Fruit fly (Drosophila melanogaster) whole organism, embryonic: ENCODE measurements around the gene dj-1beta.

Experiments
- Adf1 ChIP-seq: fragments of 200-800 bp; sonication (Bioruptor generic); IDR thresholded peaks from 2 replicates; pipeline ENCODE4 v1.3.6; 2022; ENCODE audit warnings: missing biosample characterization, missing genetic modification characterization
- CG10209 ChIP-seq: fragments of 200-800 bp; sonication (Bioruptor generic); optimal IDR thresholded peaks from 3 replicates; lab custom pipeline; 2017; ENCODE audit warnings: missing biosample characterization, mild to moderate bottlenecking, missing genetic modification characterization, missing genetic modification reagents
- CG11085 ChIP-seq: fragments of 200-800 bp; sonication (Bioruptor generic); IDR thresholded peaks from 2 replicates; pipeline ENCODE4 v1.3.6; 2022; ENCODE audit warnings: missing biosample characterization, missing genetic modification characterization
- CG11696 ChIP-seq: fragments of 200-800 bp; sonication (Bioruptor generic); IDR thresholded peaks from 2 replicates; pipeline ENCODE4 v1.3.6; 2022; ENCODE audit warnings: missing biosample characterization, missing genetic modification characterization
- CG12219 ChIP-seq: fragments of 200-800 bp; sonication (Bioruptor generic); optimal IDR thresholded peaks from 3 replicates; lab custom pipeline; 2018; ENCODE audit warnings: missing biosample characterization, mild to moderate bottlenecking, missing genetic modification characterization
- CG31365 ChIP-seq: fragments of 200-800 bp; sonication (Bioruptor generic); optimal IDR thresholded peaks from 2 replicates; lab custom pipeline; 2018; ENCODE audit warnings: missing biosample characterization, mild to moderate bottlenecking, missing genetic modification characterization
- CG32532 ChIP-seq: fragments of 200-800 bp; sonication (Bioruptor generic); IDR thresholded peaks from 2 replicates; pipeline ENCODE4 v1.3.6; 2022; ENCODE audit warnings: missing biosample characterization, missing genetic modification characterization
- CG33557 ChIP-seq: fragments of 200-800 bp; sonication (Bioruptor generic); optimal IDR thresholded peaks from 2 replicates; lab custom pipeline; 2019; ENCODE audit warnings: missing biosample characterization, mild to moderate bottlenecking, missing genetic modification characterization, moderate library complexity
- CG5245 ChIP-seq: fragments of 200-800 bp; sonication (Bioruptor generic); optimal IDR thresholded peaks from 3 replicates; lab custom pipeline; 2016; ENCODE audit warnings: missing biosample characterization, missing genetic modification characterization
- CG7357 ChIP-seq: fragments of 200-800 bp; sonication (Bioruptor generic); IDR thresholded peaks from 3 replicates; pipeline ENCODE4 v1.3.6; 2022; ENCODE audit warnings: missing biosample characterization, missing genetic modification characterization
- CG8281 ChIP-seq: fragments of 200-800 bp; sonication (Bioruptor generic); optimal IDR thresholded peaks from 2 replicates; lab custom pipeline; 2018; ENCODE audit warnings: missing biosample characterization, mild to moderate bottlenecking, missing genetic modification characterization, moderate library complexity
- CG9727 ChIP-seq: fragments of 200-800 bp; sonication (Bioruptor generic); optimal IDR thresholded peaks from 3 replicates; lab custom pipeline; 2017; ENCODE audit warnings: missing biosample characterization, mild to moderate bottlenecking, missing genetic modification characterization
- CG9797 ChIP-seq: fragments of 200-800 bp; sonication (Bioruptor generic); optimal IDR thresholded peaks from 3 replicates; lab custom pipeline; 2018; ENCODE audit warnings: missing biosample characterization, mild to moderate bottlenecking, missing genetic modification characterization
- Doc2 ChIP-seq: fragments of 200-800 bp; sonication (Bioruptor generic); IDR thresholded peaks from 2 replicates; pipeline ENCODE4 v1.3.6; 2022; ENCODE audit warnings: missing biosample characterization, missing genetic modification characterization
- Fer1 ChIP-seq: fragments of 200-800 bp; sonication (Bioruptor generic); optimal IDR thresholded peaks from 2 replicates; lab custom pipeline; 2017; ENCODE audit warnings: missing biosample characterization, mild to moderate bottlenecking, missing genetic modification characterization
- HHEX ChIP-seq: fragments of 200-800 bp; sonication (Bioruptor generic); optimal IDR thresholded peaks from 3 replicates; lab custom pipeline; 2017; ENCODE audit warnings: missing biosample characterization, mild to moderate bottlenecking, missing genetic modification characterization, missing genetic modification reagents
- Hmr ChIP-seq: fragments of 200-800 bp; sonication (Bioruptor generic); optimal IDR thresholded peaks from 3 replicates; lab custom pipeline; 2017; ENCODE audit warnings: mild to moderate bottlenecking, missing biosample characterization, missing genetic modification reagents, missing genetic modification characterization
- Lhr ChIP-seq: fragments of 200-800 bp; sonication (Bioruptor generic); optimal IDR thresholded peaks from 3 replicates; lab custom pipeline; 2017; ENCODE audit warnings: mild to moderate bottlenecking, missing biosample characterization, missing genetic modification reagents, missing genetic modification characterization
- Lim3 ChIP-seq: fragments of 200-800 bp; sonication (Bioruptor generic); IDR thresholded peaks from 2 replicates; pipeline ENCODE4 v1.3.6; 2022; ENCODE audit warnings: missing biosample characterization, missing genetic modification characterization
- Lpt ChIP-seq: fragments of >200 bp; optimal IDR thresholded peaks from 2 replicates; lab custom pipeline; 2018; ENCODE audit warnings: missing biosample characterization, missing genetic modification characterization
- MESR4 ChIP-seq: fragments of 200-800 bp; sonication (Bioruptor generic); optimal IDR thresholded peaks from 2 replicates; lab custom pipeline; 2018; ENCODE audit warnings: missing biosample characterization, mild to moderate bottlenecking, missing genetic modification characterization, moderate library complexity
- MTF-1 ChIP-seq: fragments of 200-800 bp; sonication (Bioruptor generic); optimal IDR thresholded peaks from 2 replicates; lab custom pipeline; 2018; ENCODE audit warnings: missing biosample characterization, mild to moderate bottlenecking, missing genetic modification characterization, borderline replicate concordance
- Poxn ChIP-seq: fragments of 200-800 bp; sonication (Bioruptor generic); IDR thresholded peaks from 2 replicates; pipeline ENCODE4 v1.3.6; 2022; ENCODE audit warnings: missing biosample characterization, missing genetic modification characterization
- Sin3A ChIP-seq: fragments of >200 bp; optimal IDR thresholded peaks from 2 replicates; lab custom pipeline; 2018
- Sox100B ChIP-seq: fragments of 200-800 bp; sonication (Bioruptor generic); optimal IDR thresholded peaks from 3 replicates; lab custom pipeline; 2018; ENCODE audit warnings: missing biosample characterization, mild to moderate bottlenecking, missing genetic modification characterization
- Trl ChIP-seq, 3 experiments: fragments of >200 bp in 2 of 3; fragments of 200-800 bp in 1 of 3; sonication (Bioruptor generic) in 1 of 3; optimal IDR thresholded peaks; 2 replicates in 1 of 3; 3 replicates in 2 of 3; lab custom pipeline; 2016 to 2017; ENCODE audit warnings: missing biosample characterization in 1 of 3, missing genetic modification characterization in 1 of 3
- Usf ChIP-seq: fragments of 200-800 bp; sonication (Bioruptor generic); optimal IDR thresholded peaks from 2 replicates; lab custom pipeline; 2017; ENCODE audit warnings: missing genotype, missing biosample characterization, missing genetic modification characterization
- ac ChIP-seq: fragments of 200-800 bp; sonication (Bioruptor generic); optimal IDR thresholded peaks from 3 replicates; lab custom pipeline; 2017; ENCODE audit warnings: missing biosample characterization, mild to moderate bottlenecking, missing genetic modification characterization
- aop ChIP-seq: fragments of 200-800 bp; sonication (Bioruptor generic); IDR thresholded peaks from 2 replicates; pipeline ENCODE4 v1.3.6; 2022; ENCODE audit warnings: missing biosample characterization, missing genetic modification characterization
- ase ChIP-seq: fragments of 200-800 bp; sonication (Bioruptor generic); IDR thresholded peaks from 3 replicates; pipeline ENCODE4 v1.3.6; 2022; ENCODE audit warnings: missing biosample characterization, missing genetic modification characterization
- ato ChIP-seq: fragments of 200-800 bp; sonication (Bioruptor generic); IDR thresholded peaks from 2 replicates; pipeline ENCODE4 v1.3.6; 2022; ENCODE audit warnings: missing biosample characterization, missing genetic modification characterization; ENCODE audit not compliant: partially characterized antibody
- crp ChIP-seq, 2 experiments: fragments of 200-800 bp; sonication (Bioruptor generic); optimal IDR thresholded peaks; 2 replicates in 1 of 2; 3 replicates in 1 of 2; lab custom pipeline; 2017; ENCODE audit warnings: missing biosample characterization in 2 of 2, missing genetic modification characterization in 2 of 2, mild to moderate bottlenecking in 1 of 2, moderate library complexity in 1 of 2
- dmrt99B ChIP-seq: fragments of 200-800 bp; sonication (Bioruptor generic); optimal IDR thresholded peaks from 2 replicates; lab custom pipeline; 2018; ENCODE audit warnings: missing biosample characterization, mild to moderate bottlenecking, missing genetic modification characterization, moderate library complexity
- fd102C ChIP-seq: fragments of 200-800 bp; sonication (Bioruptor generic); optimal IDR thresholded peaks from 2 replicates; lab custom pipeline; 2018; ENCODE audit warnings: missing biosample characterization, mild to moderate bottlenecking, missing genetic modification characterization, moderate library complexity
- ham ChIP-seq: fragments of 200-800 bp; sonication (Bioruptor generic); IDR thresholded peaks from 2 replicates; pipeline ENCODE4 v1.3.6; 2022; ENCODE audit warnings: missing biosample characterization, missing genetic modification characterization
- hbn ChIP-seq: fragments of 200-800 bp; sonication (Bioruptor generic); IDR thresholded peaks from 2 replicates; pipeline ENCODE4 v1.3.6; 2022; ENCODE audit warnings: missing biosample characterization, missing genetic modification characterization; ENCODE audit not compliant: partially characterized antibody
- pfk ChIP-seq: fragments of 200-800 bp; sonication (Bioruptor generic); optimal IDR thresholded peaks from 2 replicates; lab custom pipeline; 2018; ENCODE audit warnings: missing biosample characterization, mild to moderate bottlenecking, missing genetic modification characterization, moderate library complexity
- pho ChIP-seq: fragments of 200-800 bp; sonication (Bioruptor generic); optimal IDR thresholded peaks from 2 replicates; lab custom pipeline; 2016; ENCODE audit warnings: missing biosample characterization, missing genetic modification characterization
- repo ChIP-seq: fragments of 200-800 bp; sonication (Bioruptor generic); optimal IDR thresholded peaks from 2 replicates; lab custom pipeline; 2016; ENCODE audit warnings: missing biosample characterization, missing genetic modification characterization
- ro ChIP-seq: fragments of 200-800 bp; sonication (Bioruptor generic); IDR thresholded peaks from 2 replicates; pipeline ENCODE4 v1.3.6; 2022; ENCODE audit warnings: missing biosample characterization, missing genetic modification characterization
- schlank ChIP-seq: fragments of 200-800 bp; sonication (Bioruptor generic); optimal IDR thresholded peaks from 2 replicates; lab custom pipeline; 2018; ENCODE audit warnings: missing biosample characterization, mild to moderate bottlenecking, missing genetic modification characterization
- sd ChIP-seq: fragments of 200-800 bp; sonication (Bioruptor generic); optimal IDR thresholded peaks from 3 replicates; lab custom pipeline; 2018; ENCODE audit warnings: missing biosample characterization, mild to moderate bottlenecking, missing genetic modification characterization, moderate library complexity
- slou ChIP-seq: fragments of 200-800 bp; sonication (Bioruptor generic); optimal IDR thresholded peaks from 3 replicates; lab custom pipeline; 2016; ENCODE audit warnings: missing biosample characterization, missing genetic modification characterization
- sr ChIP-seq: fragments of 200-800 bp; sonication (Bioruptor generic); IDR thresholded peaks from 3 replicates; pipeline ENCODE4 v1.3.6; 2022; ENCODE audit warnings: missing biosample characterization, missing genetic modification characterization
- tll ChIP-seq, 2 experiments: fragments of 200-800 bp in 1 of 2; fragments of >200 bp in 1 of 2; sonication (Bioruptor generic) in 1 of 2; optimal IDR thresholded peaks; 2 replicates each; lab custom pipeline; 2017 to 2019; ENCODE audit warnings: missing biosample characterization in 2 of 2, missing genetic modification characterization in 2 of 2, mild to moderate bottlenecking in 1 of 2, moderate library complexity in 1 of 2
- ttk ChIP-seq: fragments of 200-800 bp; sonication (Bioruptor generic); IDR thresholded peaks from 2 replicates; pipeline ENCODE4 v2.1.2; 2022; ENCODE audit warnings: missing biosample characterization, missing genetic modification characterization
- vnd ChIP-seq: fragments of 200-800 bp; sonication (Bioruptor generic); IDR thresholded peaks from 3 replicates; pipeline ENCODE4 v1.3.6; 2022; ENCODE audit warnings: missing biosample characterization, missing genetic modification characterization; ENCODE audit not compliant: partially characterized antibody
- yki ChIP-seq: fragments of >200 bp; optimal IDR thresholded peaks from 3 replicates; lab custom pipeline; 2018

The dj-1beta gene

DNA sequence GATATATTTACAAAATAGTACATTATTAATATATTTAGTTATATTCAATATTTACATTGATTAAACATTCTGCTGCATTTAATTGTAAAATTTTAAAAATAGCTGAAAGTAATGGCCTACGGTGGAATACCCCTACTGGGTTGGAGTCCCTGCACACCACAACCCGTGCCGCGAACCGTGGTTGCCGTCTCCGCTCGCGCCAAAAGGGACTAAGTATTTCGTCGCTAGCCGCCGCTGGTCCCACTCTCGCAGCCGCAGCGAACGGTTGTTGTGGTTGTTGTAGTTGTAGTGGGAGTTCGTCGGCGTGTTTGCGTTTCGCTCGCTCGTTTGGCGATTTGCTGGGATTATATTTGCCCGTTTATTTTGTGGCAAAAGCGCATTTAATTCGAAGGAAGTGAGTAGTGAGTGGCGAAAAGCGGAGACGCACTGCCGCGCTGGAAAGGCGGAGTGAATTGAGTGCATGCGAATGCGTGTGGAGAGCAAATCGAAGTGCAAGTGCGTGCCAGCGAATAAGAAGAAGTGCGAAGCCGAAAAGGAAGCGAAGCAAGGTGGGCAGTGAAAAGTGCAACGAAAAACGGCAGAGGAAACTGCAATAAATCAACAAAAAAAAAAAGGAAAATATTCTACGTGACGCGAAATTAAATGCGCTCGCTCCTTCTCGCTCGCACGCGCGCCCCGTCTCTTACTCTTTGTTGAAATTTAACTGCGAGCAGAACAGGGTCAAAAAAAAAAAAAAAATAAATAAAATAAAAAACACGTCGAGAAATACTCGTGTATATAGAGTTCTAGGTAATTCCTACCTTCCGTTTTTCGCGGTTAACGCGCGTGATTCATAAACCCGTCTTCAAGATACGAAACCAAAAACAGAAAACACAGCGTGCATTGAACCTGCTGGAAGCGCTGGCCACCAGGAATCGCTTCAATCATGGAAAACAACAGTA lies 1.7 kb downstream of the dj-1beta start, which contains the start of gene cindr (continued):
- TF ChIP-seq CG11085 (GFP tag; lab: Robert Waterston, UW) = 0 out of 2 replicates have a peak, but pooled peaks have one; percentile 27
- TF ChIP-seq pfk (GFP tag; lab: Kevin White, UChicago) = no peak
- peak; percentile 98 for TF ChIP-seq Lhr (GFP tag; lab: Kevin White, UChicago)
- peak; percentile 32 for TF ChIP-seq sd (tag; lab: Kevin White, UChicago)
- no peak for TF ChIP-seq CG9727 (GFP tag; lab: Kevin White, UChicago)
- TF ChIP-seq yki (lab: Kevin White, UChicago) = no peak
- peak; percentile 29 for TF ChIP-seq CG10209
- 0 out of 3 replicates have a peak, but pooled peaks have one; percentile 38 for TF ChIP-seq sr
- TF ChIP-seq ttk (GFP tag; lab: Robert Waterston, UW) = no peak; the same call in 1 of the 2 replicates
- TF ChIP-seq Fer1 (GFP tag; lab: Kevin White, UChicago) = peak; percentile 48
- TF ChIP-seq repo = peak; percentile 17
- TF ChIP-seq dmrt99B (tag; lab: Kevin White, UChicago) = peak; percentile 12
- no peak for TF ChIP-seq aop
- no peak for TF ChIP-seq CG7357 (GFP tag; lab: Robert Waterston, UW)
- no peak for TF ChIP-seq schlank (tag; lab: Kevin White, UChicago)
- TF ChIP-seq ato = 0 out of 2 replicates have a peak, but pooled peaks have one; percentile 43
- no peak for TF ChIP-seq ase (GFP tag; lab: Robert Waterston, UW)
- TF ChIP-seq vnd (GFP tag; lab: Robert Waterston, UW) = no peak
- TF ChIP-seq Hmr = peak; percentile 85
- no peak for TF ChIP-seq CG11696
- no peak for TF ChIP-seq Poxn (GFP tag; lab: Robert Waterston, UW)
- TF ChIP-seq Trl (optimal IDR thresholded peaks at IDR 0.05; lab: Kevin White, UChicago) = no peak
- peak; percentile 12 for TF ChIP-seq Trl (GFP tag; optimal IDR thresholded peaks at IDR 0.05; lab: Kevin White, UChicago)
- TF ChIP-seq hbn (GFP tag; lab: Robert Waterston, UW) = peak; percentile 17; the same call in 1 of the 2 replicates
- peak; percentile 59 for TF ChIP-seq pho (GFP tag; lab: Kevin White, UChicago)
- TF ChIP-seq ham (GFP tag; lab: Robert Waterston, UW) = no peak
- no peak for TF ChIP-seq HHEX (GFP tag; lab: Kevin White, UChicago)
- no peak for TF ChIP-seq MTF-1 (GFP tag; lab: Kevin White, UChicago)
- no peak for TF ChIP-seq Sox100B (GFP tag; lab: Kevin White, UChicago)
- TF ChIP-seq CG9797 (GFP tag; lab: Kevin White, UChicago) = peak; percentile 99
- TF ChIP-seq tll (GFP tag; optimal IDR thresholded peaks at IDR 0.05; lab: Kevin White, UChicago) = no peak
- TF ChIP-seq CG8281 (tag; lab: Kevin White, UChicago) = no peak
- peak; percentile 13 for TF ChIP-seq CG31365 (tag; lab: Kevin White, UChicago)
- no peak; the same call in 1 of the 2 replicates for TF ChIP-seq CG32532 (GFP tag; lab: Robert Waterston, UW)
- TF ChIP-seq Sin3A (lab: Kevin White, UChicago) = peak; percentile 30
- no peak for TF ChIP-seq CG5245 (GFP tag; lab: Kevin White, UChicago)
- TF ChIP-seq ro (GFP tag; lab: Robert Waterston, UW) = no peak
- no peak for TF ChIP-seq Lpt (GFP tag; lab: Kevin White, UChicago)
- no peak for TF ChIP-seq Doc2 (GFP tag; lab: Robert Waterston, UW)
- TF ChIP-seq MESR4 = peak; percentile 69
- no peak for TF ChIP-seq ac (GFP tag; lab: Kevin White, UChicago)
- TF ChIP-seq Lim3 (GFP tag; lab: Robert Waterston, UW) = no peak
- TF ChIP-seq slou (GFP tag; lab: Kevin White, UChicago) = no peak
- peak; percentile 7 for TF ChIP-seq CG33557 (GFP tag; lab: Kevin White, UChicago)
- no peak for TF ChIP-seq fd102C
- peak; percentile 84 for TF ChIP-seq Adf1 (GFP tag; lab: Robert Waterston, UW)
- peak in 1 of 2 experiments; percentile 24 for TF ChIP-seq crp (GFP tag; optimal IDR thresholded peaks at IDR 0.05; lab: Kevin White, UChicago)
- no peak for TF ChIP-seq Usf (GFP tag; lab: Kevin White, UChicago)
- no peak for TF ChIP-seq CG12219
